Worm (Caenorhabditis elegans): ENCODE results near the gene ZC412.10.

Gene ZC412.10

DNA sequence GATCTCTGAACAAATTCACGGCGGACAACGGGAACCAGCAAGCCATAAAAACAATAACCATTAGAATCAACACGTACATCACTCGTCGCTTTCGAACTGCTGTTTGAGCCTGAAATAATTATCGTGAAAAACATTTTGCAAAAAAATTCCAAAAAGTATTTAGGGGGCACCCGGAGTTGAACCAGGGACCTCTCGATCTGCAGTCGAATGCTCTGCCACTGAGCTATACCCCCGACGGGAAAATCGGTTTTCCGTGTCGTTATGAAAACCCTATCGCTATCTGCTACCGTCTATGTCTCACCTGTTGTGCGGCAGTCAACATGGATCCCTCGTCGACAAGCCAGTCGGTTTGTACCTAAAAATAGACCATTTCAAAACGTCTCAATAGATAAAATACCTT lies 21.0 kb downstream of the ZC412.10 start:
- TF ChIP-seq hmg-1.2 (GFP tag; IDR thresholded peaks at IDR 0.05) (peak; percentile 68), repo-1 (tag; optimal IDR thresholded peaks at IDR 0.05) (no peak), mcd-1 (GFP tag; IDR thresholded peaks at IDR 0.05) (no peak; the same call in 1 of the 2 replicates), bed-2 (GFP tag; IDR thresholded peaks at IDR 0.05) (no peak), hmg-20 (GFP tag; IDR thresholded peaks at IDR 0.05) (no peak), ceh-40 (GFP tag; IDR thresholded peaks at IDR 0.05) (no peak), nfya-2 (GFP tag; IDR thresholded peaks at IDR 0.05) (no peak), ZK185.1 (tag; optimal IDR thresholded peaks at IDR 0.05; ENCODE audit: poor library complexity, severe bottlenecking) (peak; percentile 49), F49E8.2 (tag; optimal IDR thresholded peaks at IDR 0.05; ENCODE audit: insufficient read depth) (no peak), athp-1 (tag; optimal IDR thresholded peaks at IDR 0.05) (peak; percentile 9), ets-4 (GFP tag; optimal IDR thresholded peaks at IDR 0.05) (no peak), ama-1 (optimal IDR thresholded peaks at IDR 0.05) (no peak), ama-1 (GFP tag; optimal IDR thresholded peaks at IDR 0.05) (no peak), nhr-120 (GFP tag; IDR thresholded peaks at IDR 0.05) (no peak), unc-130 (GFP tag; optimal IDR thresholded peaks at IDR 0.05) (no peak), snpc-1.3 (tag; optimal IDR thresholded peaks at IDR 0.05; ENCODE audit: insufficient read depth) (peak; percentile 39), zim-3 (tag; optimal IDR thresholded peaks at IDR 0.05) (peak; percentile 1), aptf-2 (GFP tag; conservative IDR thresholded peaks at IDR 0.05) (no peak), pha-4 (tag; optimal IDR thresholded peaks at IDR 0.05) (no peak), rec-8 (tag; optimal IDR thresholded peaks at IDR 0.05) (peak in 1 of 2 experiments; percentile 67), madf-3 (GFP tag; IDR thresholded peaks at IDR 0.05) (0 out of 2 replicates have a peak, but pooled peaks have one; percentile 78), B0336.3 (GFP tag; IDR thresholded peaks at IDR 0.05) (no peak), attf-5 (GFP tag; optimal IDR thresholded peaks at IDR 0.05) (no peak), ztf-22 (GFP tag; optimal IDR thresholded peaks at IDR 0.05) (no peak), hlh-12 (tag; optimal IDR thresholded peaks at IDR 0.05) (no peak), F55B11.4 (tag; optimal IDR thresholded peaks at IDR 0.05; ENCODE audit: borderline replicate concordance, insufficient read depth) (no peak), sdz-38 (tag; optimal IDR thresholded peaks at IDR 0.05) (no peak), fkh-3 (tag; optimal IDR thresholded peaks at IDR 0.05) (no peak), nhr-27 (tag; optimal IDR thresholded peaks at IDR 0.05) (peak; percentile 44), F10E7.11 (tag; optimal IDR thresholded peaks at IDR 0.05) (no peak), T07F8.4 (tag; optimal IDR thresholded peaks at IDR 0.05) (peak; percentile 31), let-526 (GFP tag; IDR thresholded peaks at IDR 0.05) (no peak), nfyb-1 (GFP tag; IDR thresholded peaks at IDR 0.05) (peak; percentile 38; the same call in 1 of the 2 replicates), snpc-4 (GFP tag; optimal IDR thresholded peaks at IDR 0.05) (no peak), snpc-4 (tag; optimal IDR thresholded peaks at IDR 0.05) (peak; percentile 76 to 89 (median 82)), egl-18 (GFP tag; IDR thresholded peaks at IDR 0.05) (no peak), F52B5.7 (tag; optimal IDR thresholded peaks at IDR 0.05) (peak; percentile 47), him-1 (tag; optimal IDR thresholded peaks at IDR 0.05) (peak; percentile 69), tlf-1 (GFP tag; optimal IDR thresholded peaks at IDR 0.05) (no peak), F57A8.1 (GFP tag; optimal IDR thresholded peaks at IDR 0.05) (no peak), akir-1 (GFP tag; optimal IDR thresholded peaks at IDR 0.05) (no peak), B0261.1 (tag; optimal IDR thresholded peaks at IDR 0.05) (peak; percentile 87), F22D6.2 (tag; optimal IDR thresholded peaks at IDR 0.05) (no peak), snpc-1.1 (tag; optimal IDR thresholded peaks at IDR 0.05; ENCODE audit: insufficient read depth) (peak; percentile 88), lsy-27 (tag; optimal IDR thresholded peaks at IDR 0.05; ENCODE audit: borderline replicate concordance, insufficient read depth) (no peak), ztf-6 (GFP tag; IDR thresholded peaks at IDR 0.05) (no peak), dox-1 (GFP tag; IDR thresholded peaks at IDR 0.05) (no peak), T26A5.8 (tag; optimal IDR thresholded peaks at IDR 0.05) (no peak), chd-7 (tag; optimal IDR thresholded peaks at IDR 0.05) (peak; percentile 39)
